Worm (Caenorhabditis elegans): ENCODE data around the gene F53B7.4.

DNA sequence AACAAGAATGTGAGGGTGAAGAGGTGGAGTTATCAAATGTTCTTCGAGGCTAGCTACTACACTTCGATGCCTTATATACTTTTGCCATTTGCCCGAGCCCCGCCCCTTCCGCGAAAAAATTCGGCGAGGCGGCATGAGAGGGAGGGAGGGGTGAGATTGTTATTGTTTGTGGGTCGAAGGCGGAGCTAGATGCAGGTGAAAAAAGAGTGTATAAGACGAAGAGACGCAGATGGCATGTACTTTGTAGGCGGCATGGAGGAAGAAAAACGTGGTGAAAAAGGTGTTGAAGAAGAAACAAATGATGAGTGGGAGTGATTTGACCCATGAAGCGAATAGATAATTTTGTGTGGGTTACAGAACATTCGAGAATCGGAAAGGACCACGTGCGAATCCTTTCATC, 10.1 kb upstream of the F53B7.4 start, which contains the start of gene C13G3.1:
- no peak for TF ChIP-seq unc-55 (GFP tag; optimal IDR thresholded peaks at IDR 0.05)
- no peak for TF ChIP-seq C08G9.2 (tag; optimal IDR thresholded peaks at IDR 0.05)
- TF ChIP-seq madf-2 (tag; optimal IDR thresholded peaks at IDR 0.05): no peak
- TF ChIP-seq pqm-1 (tag; optimal IDR thresholded peaks at IDR 0.05): no peak
- no peak for TF ChIP-seq ztf-16 (tag; optimal IDR thresholded peaks at IDR 0.05)
- TF ChIP-seq ceh-48 (tag; optimal IDR thresholded peaks at IDR 0.05): no peak
- TF ChIP-seq dve-1 (tag; optimal IDR thresholded peaks at IDR 0.05): no peak
- no peak for TF ChIP-seq ceh-9 (tag; optimal IDR thresholded peaks at IDR 0.05)
- TF ChIP-seq nfya-1 (tag; optimal IDR thresholded peaks at IDR 0.05): no peak
